Worm (Caenorhabditis elegans) whole organism, late embryonic: Measurements from ENCODE around the gene Y54G2A.40.

Source experiments
- ceh-6 ChIP-seq: fragments of 200-800 bp; sonication (Bioruptor generic); optimal IDR thresholded peaks from 2 replicates; lab custom pipeline; 2018; ENCODE audit warnings: mild to moderate bottlenecking, missing genetic modification characterization, missing compliant biosample characterization
- ets-4 ChIP-seq: sonication (generic microtip); optimal IDR thresholded peaks from 2 replicates; lab custom pipeline; 2016; ENCODE audit warnings: missing genetic modification characterization, missing compliant biosample characterization
- hlh-30 ChIP-seq: sonication (generic microtip); optimal IDR thresholded peaks from 2 replicates; lab custom pipeline; 2017; ENCODE audit warnings: antibody characterized with exemption, missing genetic modification characterization, missing compliant biosample characterization; ENCODE audit not compliant: insufficient read depth
- pha-4 ChIP-seq: fragments of 150-350 bp; optimal IDR thresholded peaks from 2 replicates; lab custom pipeline; 2018; ENCODE audit warnings: missing biosample characterization, missing genetic modification reagents, missing genetic modification characterization
- sox-4 ChIP-seq: sonication (generic microtip); optimal IDR thresholded peaks from 2 replicates; lab custom pipeline; 2017; ENCODE audit warnings: mild to moderate bottlenecking, missing genetic modification characterization, inconsistent platforms, missing compliant biosample characterization
- tbx-2 ChIP-seq: sonication (generic microtip); optimal IDR thresholded peaks from 2 replicates; lab custom pipeline; 2016; ENCODE audit warnings: missing genetic modification characterization, missing compliant biosample characterization

DNA sequence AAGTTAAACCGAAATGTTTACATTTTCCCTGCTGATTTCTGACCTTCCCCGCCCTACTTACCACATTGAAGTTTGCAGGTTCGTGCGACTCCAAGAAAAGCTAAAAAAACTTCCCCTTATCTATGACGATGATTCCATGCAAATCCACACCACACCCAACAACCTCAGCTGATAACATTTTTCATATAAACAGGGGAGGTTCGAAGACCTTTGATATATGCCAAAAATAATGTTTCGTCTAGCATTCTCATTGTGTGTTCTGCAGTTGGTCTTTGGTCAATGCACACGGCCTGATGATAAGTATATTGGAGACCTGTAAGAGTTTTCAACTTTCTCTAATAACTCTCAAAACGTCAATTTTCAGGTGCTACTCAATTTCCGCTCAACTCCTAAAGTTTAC is 7.9 kb downstream of the Y54G2A.40 start:
- TF ChIP-seq ets-4 (tag; lab: Kevin White, UChicago), result no peak
- TF ChIP-seq tbx-2 (tag; lab: Kevin White, UChicago), result no peak
- no peak for TF ChIP-seq hlh-30 (tag; lab: Kevin White, UChicago)
- TF ChIP-seq sox-4 (tag; lab: Kevin White, UChicago), result no peak
- no peak for TF ChIP-seq pha-4 (tag; lab: Kevin White, UChicago)
- no peak for TF ChIP-seq ceh-6
